Worm (Caenorhabditis elegans) whole organism, early embryonic: ENCODE results near the gene K10C2.2.

ENCODE experiments used
- B0310.2 ChIP-seq: sonication (generic microtip); optimal IDR thresholded peaks from 2 replicates; lab custom pipeline; 2016; ENCODE audit warnings: mild to moderate bottlenecking, missing genetic modification characterization, missing compliant biosample characterization
- F13C5.2 ChIP-seq: sonication (generic microtip); optimal IDR thresholded peaks from 2 replicates; lab custom pipeline; 2017; ENCODE audit warnings: mild to moderate bottlenecking, missing genetic modification characterization, inconsistent platforms, missing compliant biosample characterization
- aly-1 ChIP-seq: sonication (generic microtip); optimal IDR thresholded peaks from 2 replicates; lab custom pipeline; 2016; ENCODE audit warnings: missing genetic modification characterization, missing compliant biosample characterization
- ama-1 ChIP-seq: fragments of 150-350 bp; optimal IDR thresholded peaks from 2 replicates; lab custom pipeline; 2014
- ceh-13 ChIP-seq: fragments of 200-800 bp; sonication (Bioruptor generic); optimal IDR thresholded peaks from 2 replicates; lab custom pipeline; 2018; ENCODE audit warnings: mild to moderate bottlenecking, missing genetic modification characterization, missing compliant biosample characterization
- ceh-36 ChIP-seq: sonication (generic microtip); optimal IDR thresholded peaks from 2 replicates; lab custom pipeline; 2016; ENCODE audit warnings: missing genetic modification characterization, inconsistent platforms, missing compliant biosample characterization
- ets-7 ChIP-seq: sonication (generic microtip); optimal IDR thresholded peaks from 2 replicates; lab custom pipeline; 2016; ENCODE audit warnings: missing genotype, missing genetic modification characterization, missing compliant biosample characterization
- flt-1 ChIP-seq: fragments of 200-800 bp; sonication (Bioruptor generic); IDR thresholded peaks from 2 replicates; pipeline ENCODE4 v1.3.6; 2022; ENCODE audit warnings: missing genetic modification characterization, missing compliant biosample characterization
- hmbx-1 ChIP-seq: sonication (generic microtip); optimal IDR thresholded peaks from 2 replicates; lab custom pipeline; 2016; ENCODE audit warnings: mild to moderate bottlenecking, missing genetic modification characterization, missing compliant biosample characterization
- hmg-4 ChIP-seq: fragments of 200-800 bp; sonication (Bioruptor generic); optimal IDR thresholded peaks from 2 replicates; lab custom pipeline; 2018; ENCODE audit warnings: mild to moderate bottlenecking, missing genetic modification characterization, missing compliant biosample characterization
- hnd-1 ChIP-seq: sonication (generic microtip); optimal IDR thresholded peaks from 2 replicates; lab custom pipeline; 2016; ENCODE audit warnings: missing genetic modification characterization, missing compliant biosample characterization
- pes-1 ChIP-seq: fragments of 200-800 bp; sonication (Bioruptor generic); IDR thresholded peaks from 2 replicates; pipeline ENCODE4 v1.3.6; 2022; ENCODE audit warnings: missing genetic modification reagents, missing genetic modification characterization, missing compliant biosample characterization
- scrt-1 ChIP-seq: fragments of 200-800 bp; sonication (Bioruptor generic); IDR thresholded peaks from 2 replicates; pipeline ENCODE4 v1.3.6; 2022; ENCODE audit warnings: missing genetic modification characterization, missing compliant biosample characterization
- sea-1 ChIP-seq: fragments of 200-800 bp; sonication (Bioruptor generic); conservative IDR thresholded peaks from 2 replicates; pipeline ENCODE4 v1.3.6; 2022; ENCODE audit warnings: missing genetic modification characterization, missing compliant biosample characterization
- tbx-11 ChIP-seq: fragments of 200-800 bp; sonication (Bioruptor generic); IDR thresholded peaks from 2 replicates; pipeline ENCODE4 v1.3.6; 2022; ENCODE audit warnings: missing genetic modification characterization, missing compliant biosample characterization
- tbx-37 ChIP-seq: fragments of 200-800 bp; sonication (Bioruptor generic); conservative IDR thresholded peaks from 2 replicates; pipeline ENCODE4 v1.3.6; 2022; ENCODE audit warnings: missing genetic modification reagents, missing genetic modification characterization, missing compliant biosample characterization
- tra-4 ChIP-seq: sonication (generic microtip); optimal IDR thresholded peaks from 2 replicates; lab custom pipeline; 2017; ENCODE audit warnings: missing genetic modification characterization, missing compliant biosample characterization

Gene K10C2.2

ce11 chrX:6410177-6410765 lies 23.3 kb downstream of the K10C2.2 start, which contains the start of gene mup-2:
Gene mup-2 (minus strand): TSS chrX:6410227.
- TF ChIP-seq scrt-1 (no peak), ceh-36 (no peak), pes-1 (GFP tag; lab: Robert Waterston, UW) (no peak), F13C5.2 (tag; lab: Kevin White, UChicago) (no peak), ets-7 (tag; lab: Kevin White, UChicago) (no peak), hmbx-1 (tag; lab: Kevin White, UChicago) (no peak), ama-1 (lab: Kevin White, UChicago) (no peak), tbx-11 (GFP tag; lab: Robert Waterston, UW) (no peak), hnd-1 (tag; lab: Kevin White, UChicago) (no peak), aly-1 (no peak), flt-1 (GFP tag; lab: Robert Waterston, UW) (no peak), ceh-13 (no peak)

- TF ChIP-seq B0310.2 (no peak), hnd-1 (tag; lab: Kevin White, UChicago) (no peak), aly-1 (no peak), pes-1 (GFP tag; lab: Robert Waterston, UW) (no peak), ama-1 (lab: Kevin White, UChicago) (no peak), tbx-37 (GFP tag; lab: Robert Waterston, UW) (no peak), F13C5.2 (tag; lab: Kevin White, UChicago) (no peak), hmbx-1 (tag; lab: Kevin White, UChicago) (no peak), hmg-4 (GFP tag; lab: Kevin White, UChicago) (no peak), ceh-36 (no peak), tbx-11 (GFP tag; lab: Robert Waterston, UW) (no peak), ceh-13 (no peak), flt-1 (GFP tag; lab: Robert Waterston, UW) (no peak), sea-1 (no peak), ets-7 (tag; lab: Kevin White, UChicago) (no peak), scrt-1 (no peak), tra-4 (tag; lab: Kevin White, UChicago) (no peak)
These were observed 24.9 kb downstream of the K10C2.2 start for ce11 chrX:6408713-6409112.

ce11 chrX:6408286-6408685 lies 25.3 kb downstream of the K10C2.2 start:
- TF ChIP-seq ceh-36 (no peak), ama-1 (lab: Kevin White, UChicago) (no peak), pes-1 (GFP tag; lab: Robert Waterston, UW) (no peak), ets-7 (tag; lab: Kevin White, UChicago) (no peak), B0310.2 (no peak), hmg-4 (GFP tag; lab: Kevin White, UChicago) (no peak), hmbx-1 (tag; lab: Kevin White, UChicago) (no peak), flt-1 (GFP tag; lab: Robert Waterston, UW) (no peak), ceh-13 (no peak), tbx-11 (GFP tag; lab: Robert Waterston, UW) (no peak), F13C5.2 (tag; lab: Kevin White, UChicago) (no peak), sea-1 (no peak), tra-4 (tag; lab: Kevin White, UChicago) (no peak)

ce11 chrX:6407805-6408204 lies 25.8 kb downstream of the K10C2.2 start:
- TF ChIP-seq ama-1 (lab: Kevin White, UChicago) = no peak
- no peak for TF ChIP-seq ets-7 (tag; lab: Kevin White, UChicago)
- no peak for TF ChIP-seq flt-1 (GFP tag; lab: Robert Waterston, UW)

- TF ChIP-seq tbx-37 (GFP tag; lab: Robert Waterston, UW) (no peak), aly-1 (no peak), ets-7 (tag; lab: Kevin White, UChicago) (no peak), tra-4 (tag; lab: Kevin White, UChicago) (no peak), B0310.2 (no peak), ceh-13 (no peak), hmbx-1 (tag; lab: Kevin White, UChicago) (no peak), hmg-4 (GFP tag; lab: Kevin White, UChicago) (no peak), sea-1 (no peak), scrt-1 (no peak), pes-1 (GFP tag; lab: Robert Waterston, UW) (no peak)
These were observed 27.7 kb downstream of the K10C2.2 start for ce11 chrX:6405905-6406304.

ce11 chrX:6403122-6403521 lies 30.5 kb downstream of the K10C2.2 start, which contains the start of gene glt-4:
Gene glt-4 (plus strand): TSS chrX:6403422.
- TF ChIP-seq ama-1 (lab: Kevin White, UChicago) (no peak), pes-1 (GFP tag; lab: Robert Waterston, UW) (no peak), hmbx-1 (tag; lab: Kevin White, UChicago) (no peak), tbx-11 (GFP tag; lab: Robert Waterston, UW) (no peak), aly-1 (no peak), flt-1 (GFP tag; lab: Robert Waterston, UW) (no peak), ceh-13 (no peak), ceh-36 (no peak)

ce11 chrX:6399450-6399849 lies 34.1 kb downstream of the K10C2.2 start:
- TF ChIP-seq hmg-4 (GFP tag; lab: Kevin White, UChicago) (no peak), flt-1 (GFP tag; lab: Robert Waterston, UW) (no peak), hnd-1 (tag; lab: Kevin White, UChicago) (no peak), tbx-11 (GFP tag; lab: Robert Waterston, UW) (no peak), F13C5.2 (tag; lab: Kevin White, UChicago) (no peak), aly-1 (no peak), ets-7 (tag; lab: Kevin White, UChicago) (no peak), ceh-13 (no peak), ama-1 (lab: Kevin White, UChicago) (no peak), B0310.2 (no peak), hmbx-1 (tag; lab: Kevin White, UChicago) (no peak)

- TF ChIP-seq tbx-11 (GFP tag; lab: Robert Waterston, UW) = no peak
- TF ChIP-seq B0310.2 = no peak
- no peak for TF ChIP-seq sea-1
- no peak for TF ChIP-seq hmg-4 (GFP tag; lab: Kevin White, UChicago)
- no peak for TF ChIP-seq scrt-1
- no peak for TF ChIP-seq aly-1
- TF ChIP-seq hmbx-1 (tag; lab: Kevin White, UChicago) = no peak
- no peak for TF ChIP-seq ama-1 (lab: Kevin White, UChicago)
- no peak for TF ChIP-seq hnd-1 (tag; lab: Kevin White, UChicago)
- TF ChIP-seq ceh-36 = no peak
- no peak for TF ChIP-seq tra-4 (tag; lab: Kevin White, UChicago)
- no peak for TF ChIP-seq flt-1 (GFP tag; lab: Robert Waterston, UW)
- TF ChIP-seq ceh-13 = no peak
- TF ChIP-seq F13C5.2 (tag; lab: Kevin White, UChicago) = no peak
- no peak for TF ChIP-seq pes-1 (GFP tag; lab: Robert Waterston, UW)
- no peak for TF ChIP-seq ets-7 (tag; lab: Kevin White, UChicago)
- no peak for TF ChIP-seq tbx-37 (GFP tag; lab: Robert Waterston, UW)
These were observed 42.1 kb downstream of the K10C2.2 start, which contains the start of gene igcm-2 for ce11 chrX:6391491-6391890. Gene igcm-2 (minus strand): TSS chrX:6391591.
